Worm (Caenorhabditis elegans): ENCODE data around the gene sri-51.

- no peak for TF ChIP-seq ama-1 (optimal IDR thresholded peaks at IDR 0.05)
- TF ChIP-seq hmbx-1 (tag; optimal IDR thresholded peaks at IDR 0.05), result no peak
- no peak for TF ChIP-seq ceh-36 (tag; optimal IDR thresholded peaks at IDR 0.05)
- TF ChIP-seq hmg-4 (GFP tag; optimal IDR thresholded peaks at IDR 0.05), result no peak
These were observed 45.2 kb upstream of the sri-51 start, which contains the start of gene C17F4.12 for ce11 chrII:3244070-3244469.
